Fruit fly (Drosophila melanogaster) whole organism, embryonic: Measurements from ENCODE around the gene CG7945.
A peak's percentile ranks its signal among the peaks of the same experiment; 100 is the strongest.

ENCODE experiments used
- B-H2 ChIP-seq: fragments of 200-800 bp; sonication (Bioruptor generic); optimal IDR thresholded peaks from 2 replicates; lab custom pipeline; 2018; ENCODE audit warnings: missing biosample characterization, mild to moderate bottlenecking, missing genetic modification characterization
- BEAF-32 ChIP-seq: fragments of 200-800 bp; sonication (Bioruptor generic); optimal IDR thresholded peaks from 3 replicates; lab custom pipeline; 2017; ENCODE audit warnings: missing biosample characterization, missing genetic modification characterization, mild to moderate bottlenecking, moderate library complexity, missing genetic modification reagents
- Bdp1 ChIP-seq: fragments of 200-800 bp; sonication (Bioruptor generic); optimal IDR thresholded peaks from 3 replicates; lab custom pipeline; 2016; ENCODE audit warnings: missing biosample characterization, missing genetic modification characterization
- CG10274 ChIP-seq: fragments of 200-800 bp; sonication (Bioruptor generic); optimal IDR thresholded peaks from 3 replicates; lab custom pipeline; 2017; ENCODE audit warnings: missing biosample characterization, mild to moderate bottlenecking, missing genetic modification characterization
- CG10543 ChIP-seq: fragments of 200-800 bp; sonication (Bioruptor generic); optimal IDR thresholded peaks from 3 replicates; lab custom pipeline; 2017; ENCODE audit warnings: missing biosample characterization, mild to moderate bottlenecking, missing genetic modification characterization, moderate library complexity
- CG11696 ChIP-seq: fragments of 200-800 bp; sonication (Bioruptor generic); IDR thresholded peaks from 2 replicates; pipeline ENCODE4 v1.3.6; 2022; ENCODE audit warnings: missing biosample characterization, missing genetic modification characterization
- CG12236 ChIP-seq: fragments of 200-800 bp; sonication (Bioruptor generic); optimal IDR thresholded peaks from 2 replicates; lab custom pipeline; 2016; ENCODE audit warnings: missing biosample characterization, missing genetic modification characterization
- CG1602 ChIP-seq: fragments of 200-800 bp; sonication (Bioruptor generic); optimal IDR thresholded peaks from 3 replicates; lab custom pipeline; 2016; ENCODE audit warnings: missing biosample characterization, missing genetic modification characterization
- CG16815 ChIP-seq: fragments of 200-800 bp; sonication (Bioruptor generic); optimal IDR thresholded peaks from 3 replicates; lab custom pipeline; 2017; ENCODE audit warnings: missing biosample characterization, mild to moderate bottlenecking, missing genetic modification characterization
- CG1792 ChIP-seq: fragments of 200-800 bp; sonication (Bioruptor generic); optimal IDR thresholded peaks from 2 replicates; lab custom pipeline; 2016; ENCODE audit warnings: missing biosample characterization, missing genetic modification characterization
- CG31441 ChIP-seq: fragments of 200-800 bp; sonication (Bioruptor generic); IDR thresholded peaks from 2 replicates; pipeline ENCODE4 v1.3.6; 2022; ENCODE audit warnings: missing biosample characterization, missing genetic modification characterization
- CG3163 ChIP-seq: fragments of 200-800 bp; sonication (Bioruptor generic); optimal IDR thresholded peaks from 3 replicates; lab custom pipeline; 2016; ENCODE audit warnings: missing biosample characterization, missing genetic modification characterization
- CG34224 ChIP-seq: fragments of 200-800 bp; sonication (Bioruptor generic); IDR thresholded peaks from 3 replicates; pipeline ENCODE4 v1.3.6; 2022; ENCODE audit warnings: missing biosample characterization, missing genetic modification characterization; ENCODE audit not compliant: partially characterized antibody
- CG4820 ChIP-seq: fragments of 200-800 bp; sonication (Bioruptor generic); optimal IDR thresholded peaks from 3 replicates; lab custom pipeline; 2016; ENCODE audit warnings: missing biosample characterization, missing genetic modification characterization
- CG4854 ChIP-seq: fragments of 200-800 bp; sonication (Bioruptor generic); optimal IDR thresholded peaks from 2 replicates; lab custom pipeline; 2016; ENCODE audit warnings: missing biosample characterization, missing genetic modification characterization, inconsistent platforms
- CG6272 ChIP-seq: fragments of 200-800 bp; sonication (Bioruptor generic); IDR thresholded peaks from 2 replicates; pipeline ENCODE4 v1.3.6; 2022; ENCODE audit warnings: missing biosample characterization, missing genetic modification characterization
- CG6654 ChIP-seq: fragments of 200-800 bp; sonication (Bioruptor generic); optimal IDR thresholded peaks from 2 replicates; lab custom pipeline; 2017; ENCODE audit warnings: missing biosample characterization, mild to moderate bottlenecking, missing genetic modification characterization
- CG6689 ChIP-seq: fragments of 200-800 bp; sonication (Bioruptor generic); IDR thresholded peaks from 2 replicates; pipeline ENCODE4 v1.3.6; 2022; ENCODE audit warnings: missing biosample characterization, missing genetic modification characterization
- CG8089 ChIP-seq: fragments of 200-800 bp; sonication (Bioruptor generic); optimal IDR thresholded peaks from 3 replicates; lab custom pipeline; 2016; ENCODE audit warnings: missing biosample characterization, missing genetic modification characterization
- CG8765 ChIP-seq: fragments of 200-800 bp; sonication (Bioruptor generic); IDR thresholded peaks from 2 replicates; pipeline ENCODE4 v1.3.6; 2022; ENCODE audit warnings: missing biosample characterization, missing genetic modification characterization
- CG9797 ChIP-seq: fragments of 200-800 bp; sonication (Bioruptor generic); optimal IDR thresholded peaks from 3 replicates; lab custom pipeline; 2018; ENCODE audit warnings: missing biosample characterization, mild to moderate bottlenecking, missing genetic modification characterization
- D19A ChIP-seq: fragments of 200-800 bp; optimal IDR thresholded peaks from 3 replicates; lab custom pipeline; 2019; ENCODE audit warnings: missing biosample characterization, mild to moderate bottlenecking, missing genetic modification characterization, moderate library complexity
- Dll ChIP-seq: fragments of 200-800 bp; sonication (Bioruptor generic); IDR thresholded peaks from 4 replicates; pipeline ENCODE4 v1.3.6; 2022; ENCODE audit warnings: missing biosample characterization, missing genetic modification characterization; ENCODE audit not compliant: partially characterized antibody
- Dref ChIP-seq: fragments of 200-800 bp; sonication (Bioruptor generic); IDR thresholded peaks from 2 replicates; pipeline ENCODE4 v1.3.6; 2022; ENCODE audit warnings: missing biosample characterization, missing genetic modification characterization
- Eip74EF ChIP-seq, 2 experiments: fragments of 200-800 bp in 1 of 2; fragments of >200 bp in 1 of 2; sonication (Bioruptor generic) in 1 of 2; optimal IDR thresholded peaks; 2 replicates each; lab custom pipeline; 2017 to 2019; ENCODE audit warnings: missing biosample characterization in 2 of 2, missing genetic modification characterization in 2 of 2, mild to moderate bottlenecking in 1 of 2, moderate library complexity in 1 of 2
- Hey ChIP-seq: fragments of 200-800 bp; sonication (Bioruptor generic); optimal IDR thresholded peaks from 3 replicates; lab custom pipeline; 2018; ENCODE audit warnings: missing biosample characterization, mild to moderate bottlenecking, missing genetic modification characterization
- HmgZ ChIP-seq: fragments of 200-800 bp; sonication (Bioruptor generic); optimal IDR thresholded peaks from 2 replicates; lab custom pipeline; 2018; ENCODE audit warnings: missing biosample characterization, mild to moderate bottlenecking, missing genetic modification characterization
- Hmr ChIP-seq: fragments of 200-800 bp; sonication (Bioruptor generic); optimal IDR thresholded peaks from 3 replicates; lab custom pipeline; 2017; ENCODE audit warnings: mild to moderate bottlenecking, missing biosample characterization, missing genetic modification reagents, missing genetic modification characterization
- Hr39 ChIP-seq: fragments of >200 bp; optimal IDR thresholded peaks from 2 replicates; lab custom pipeline; 2017
- Jarid2 ChIP-seq: fragments of 200-800 bp; sonication (Bioruptor generic); optimal IDR thresholded peaks from 3 replicates; lab custom pipeline; 2017; ENCODE audit warnings: mild to moderate bottlenecking, missing biosample characterization, missing genetic modification reagents, missing genetic modification characterization
- Opbp ChIP-seq: fragments of 200-800 bp; sonication (Bioruptor generic); IDR thresholded peaks from 3 replicates; pipeline ENCODE4 v1.3.6; 2022; ENCODE audit warnings: missing biosample characterization, missing genetic modification characterization; ENCODE audit not compliant: partially characterized antibody
- Ssrp ChIP-seq: fragments of 200-800 bp; sonication (Bioruptor generic); optimal IDR thresholded peaks from 2 replicates; lab custom pipeline; 2018; ENCODE audit warnings: missing biosample characterization, mild to moderate bottlenecking, missing genetic modification characterization, moderate library complexity
- abd-A ChIP-seq: fragments of 200-800 bp; sonication (Bioruptor generic); optimal IDR thresholded peaks from 3 replicates; lab custom pipeline; 2019; ENCODE audit warnings: missing biosample characterization, mild to moderate bottlenecking, missing genetic modification characterization, moderate library complexity
- bcd ChIP-seq: fragments of 200-800 bp; sonication (Bioruptor generic); optimal IDR thresholded peaks from 2 replicates; lab custom pipeline; 2017; ENCODE audit warnings: missing biosample characterization, mild to moderate bottlenecking, missing genetic modification characterization
- bigmax ChIP-seq: fragments of 200-800 bp; sonication (Bioruptor generic); optimal IDR thresholded peaks from 2 replicates; lab custom pipeline; 2018; ENCODE audit warnings: missing biosample characterization, mild to moderate bottlenecking, missing genetic modification characterization
- bsh ChIP-seq, 2 experiments: fragments of 200-800 bp; sonication (Bioruptor generic); optimal IDR thresholded peaks; 2 replicates each; lab custom pipeline; 2017 to 2018; ENCODE audit warnings: mild to moderate bottlenecking in 2 of 2, missing biosample characterization in 2 of 2, missing genetic modification characterization in 2 of 2, moderate library complexity in 1 of 2
- btn ChIP-seq: fragments of 200-800 bp; sonication (Bioruptor generic); optimal IDR thresholded peaks from 2 replicates; lab custom pipeline; 2016; ENCODE audit warnings: missing biosample characterization, missing genetic modification characterization
- dimm ChIP-seq: fragments of 200-800 bp; sonication (Bioruptor generic); IDR thresholded peaks from 2 replicates; pipeline ENCODE4 v1.3.6; 2022; ENCODE audit warnings: missing biosample characterization, missing genetic modification characterization
- dpn ChIP-seq, 2 experiments: fragments of 200-800 bp; sonication (Bioruptor generic); optimal IDR thresholded peaks; 3 replicates each; lab custom pipeline; 2016; ENCODE audit warnings: missing biosample characterization in 2 of 2, missing genetic modification characterization in 2 of 2
- jigr1 ChIP-seq: fragments of 200-800 bp; sonication (Bioruptor generic); IDR thresholded peaks from 3 replicates; pipeline ENCODE4 v1.3.6; 2022; ENCODE audit warnings: missing biosample characterization, missing genetic modification characterization
- kay ChIP-seq: fragments of 200-800 bp; sonication (Bioruptor generic); optimal IDR thresholded peaks from 2 replicates; lab custom pipeline; 2016; ENCODE audit warnings: missing biosample characterization, missing genetic modification characterization
- klu ChIP-seq: fragments of 200-800 bp; sonication (Bioruptor generic); IDR thresholded peaks from 2 replicates; pipeline ENCODE4 v1.3.6; 2022; ENCODE audit warnings: missing biosample characterization, missing genetic modification characterization
- nom ChIP-seq: fragments of 200-800 bp; sonication (Bioruptor generic); optimal IDR thresholded peaks from 2 replicates; lab custom pipeline; 2017; ENCODE audit warnings: missing biosample characterization, missing genetic modification characterization, mild to moderate bottlenecking, moderate library complexity, missing genetic modification reagents
- p53 ChIP-seq: fragments of 200-800 bp; sonication (Bioruptor generic); optimal IDR thresholded peaks from 2 replicates; lab custom pipeline; 2016; ENCODE audit warnings: missing biosample characterization, missing genetic modification characterization
- pho ChIP-seq: fragments of 200-800 bp; sonication (Bioruptor generic); optimal IDR thresholded peaks from 2 replicates; lab custom pipeline; 2016; ENCODE audit warnings: missing biosample characterization, missing genetic modification characterization
- prd ChIP-seq, 3 experiments: fragments of >200 bp in 2 of 3; fragments of 200-800 bp in 1 of 3; sonication (Bioruptor generic) in 1 of 3; optimal IDR thresholded peaks in 2 of 3; IDR thresholded peaks in 1 of 3; 2 replicates in 2 of 3; 3 replicates in 1 of 3; pipeline versions ENCODE4 v1.3.6 to Lab custom; 2017 to 2022; ENCODE audit warnings: missing biosample characterization in 1 of 3, missing genetic modification characterization in 1 of 3
- sob ChIP-seq: fragments of 200-800 bp; sonication (Bioruptor generic); IDR thresholded peaks from 2 replicates; pipeline ENCODE4 v1.3.6; 2022; ENCODE audit warnings: missing biosample characterization, missing genetic modification characterization
- sug ChIP-seq: fragments of 200-800 bp; optimal IDR thresholded peaks from 2 replicates; lab custom pipeline; 2019; ENCODE audit warnings: missing biosample characterization, mild to moderate bottlenecking, missing genetic modification characterization, moderate library complexity
- twi ChIP-seq: fragments of 200-800 bp; optimal IDR thresholded peaks from 2 replicates; lab custom pipeline; 2019; ENCODE audit warnings: missing biosample characterization, mild to moderate bottlenecking, missing genetic modification characterization, moderate library complexity
- vfl ChIP-seq: fragments of 200-800 bp; sonication (Bioruptor generic); optimal IDR thresholded peaks from 2 replicates; lab custom pipeline; 2016; ENCODE audit warnings: missing biosample characterization, missing genetic modification characterization

CG7945 gene

DNA sequence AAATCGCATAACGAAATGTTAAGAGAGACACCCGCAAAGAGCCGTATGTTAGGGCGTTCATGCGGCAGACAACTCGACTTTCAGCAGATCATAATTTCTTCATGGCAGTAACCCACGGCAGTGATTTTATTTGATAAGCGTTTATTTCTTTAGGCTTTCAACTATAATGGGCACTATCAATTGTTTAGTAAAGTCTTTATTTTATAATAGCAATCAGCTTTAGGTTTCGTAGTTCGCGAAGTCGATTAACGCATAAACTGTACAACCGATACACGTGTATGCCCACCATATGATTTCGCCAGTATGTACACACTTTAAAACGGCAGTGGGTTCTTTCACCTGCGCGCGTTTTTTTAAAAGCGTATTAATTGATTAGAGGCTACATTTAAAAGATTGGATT lies 15.7 kb downstream of the CG7945 start, which contains the start of gene CG7841 (continued):
- TF ChIP-seq btn (GFP tag; lab: Kevin White, UChicago) (peak; percentile 94), kay (GFP tag; lab: Kevin White, UChicago) (peak; percentile 93), CG8765 (no peak), Hr39 (no peak), CG34224 (GFP tag; lab: Robert Waterston, UW) (no peak), CG8089 (peak; percentile 96), bsh (GFP tag; optimal IDR thresholded peaks at IDR 0.05; lab: Kevin White, UChicago) (peak; percentile 96 to 99), sob (GFP tag; lab: Robert Waterston, UW) (peak; percentile 95), CG31441 (GFP tag; lab: Robert Waterston, UW) (peak; percentile 98), Dll (GFP tag; lab: Robert Waterston, UW) (0 out of 4 replicates have a peak, but pooled peaks have one; percentile 24), Bdp1 (GFP tag; lab: Kevin White, UChicago) (peak; percentile 93), Dref (GFP tag; lab: Robert Waterston, UW) (0 out of 2 replicates have a peak, but pooled peaks have one; percentile 31), CG12236 (GFP tag; lab: Kevin White, UChicago) (peak; percentile 96), bcd (GFP tag; lab: Kevin White, UChicago) (peak; percentile 96), CG9797 (GFP tag; lab: Kevin White, UChicago) (peak; percentile 66), CG16815 (GFP tag; lab: Kevin White, UChicago) (peak; percentile 87), HmgZ (tag; lab: Kevin White, UChicago) (peak; percentile 99), vfl (GFP tag; lab: Kevin White, UChicago) (peak; percentile 96), CG4820 (peak; percentile 100), CG10543 (GFP tag; lab: Kevin White, UChicago) (peak; percentile 99), dimm (GFP tag; lab: Robert Waterston, UW) (no peak), bigmax (GFP tag; lab: Kevin White, UChicago) (peak; percentile 80), abd-A (tag; lab: Kevin White, UChicago) (peak; percentile 95), dpn (GFP tag; optimal IDR thresholded peaks at IDR 0.05; lab: Kevin White, UChicago) (peak; percentile 96 to 97), Jarid2 (GFP tag; lab: Kevin White, UChicago) (peak; percentile 88), CG3163 (GFP tag; lab: Kevin White, UChicago) (peak; percentile 88), prd (optimal IDR thresholded peaks at IDR 0.05; lab: Kevin White, UChicago) (no peak), prd (GFP tag; IDR thresholded peaks at IDR 0.05; lab: Robert Waterston, UW) (peak; percentile 94), CG6689 (GFP tag; lab: Robert Waterston, UW) (peak; percentile 96), BEAF-32 (peak; percentile 29), klu (GFP tag; lab: Robert Waterston, UW) (no peak; the same call in 1 of the 2 replicates), CG6272 (no peak; the same call in 1 of the 2 replicates), sug (tag; lab: Kevin White, UChicago) (peak; percentile 99), Ssrp (tag; lab: Kevin White, UChicago) (peak; percentile 95), CG4854 (GFP tag; lab: Kevin White, UChicago) (peak; percentile 97), Hey (tag; lab: Kevin White, UChicago) (peak; percentile 94), Opbp (GFP tag; lab: Robert Waterston, UW) (no peak), CG10274 (GFP tag; lab: Kevin White, UChicago) (peak; percentile 91), D19A (tag; lab: Kevin White, UChicago) (peak; percentile 97), nom (GFP tag; lab: Kevin White, UChicago) (peak; percentile 98), CG6654 (GFP tag; lab: Kevin White, UChicago) (peak; percentile 88), B-H2 (GFP tag; lab: Kevin White, UChicago) (peak; percentile 99), pho (peak; percentile 96), CG11696 (peak; percentile 91), p53 (GFP tag; lab: Kevin White, UChicago) (peak; percentile 92), Hmr (peak; percentile 99), jigr1 (GFP tag; lab: Robert Waterston, UW) (no peak; the same call in 1 of the 3 replicates), CG1602 (GFP tag; lab: Kevin White, UChicago) (peak; percentile 93), CG1792 (peak; percentile 96), Eip74EF (GFP tag; optimal IDR thresholded peaks at IDR 0.05; lab: Kevin White, UChicago) (peak in 1 of 2 experiments; percentile 98), twi (tag; lab: Kevin White, UChicago) (peak; percentile 96)
